Worm (Caenorhabditis elegans): ENCODE results near the gene mig-6.

- TF ChIP-seq ref-1 (GFP tag; conservative IDR thresholded peaks at IDR 0.05) (no peak), cog-1 (tag; optimal IDR thresholded peaks at IDR 0.05) (no peak), flt-1 (GFP tag; IDR thresholded peaks at IDR 0.05) (no peak), tab-1 (GFP tag; IDR thresholded peaks at IDR 0.05) (no peak), T22C8.4 (GFP tag; IDR thresholded peaks at IDR 0.05) (no peak)
These were observed 30.9 kb downstream of the mig-6 start, which contains the start of gene C37C3.1 for ce11 chrV:7857931-7858330.

Data from whole organism, midembryonic.